Fruit fly (Drosophila melanogaster): ENCODE results near the gene mex1.

Gene mex1

DNA sequence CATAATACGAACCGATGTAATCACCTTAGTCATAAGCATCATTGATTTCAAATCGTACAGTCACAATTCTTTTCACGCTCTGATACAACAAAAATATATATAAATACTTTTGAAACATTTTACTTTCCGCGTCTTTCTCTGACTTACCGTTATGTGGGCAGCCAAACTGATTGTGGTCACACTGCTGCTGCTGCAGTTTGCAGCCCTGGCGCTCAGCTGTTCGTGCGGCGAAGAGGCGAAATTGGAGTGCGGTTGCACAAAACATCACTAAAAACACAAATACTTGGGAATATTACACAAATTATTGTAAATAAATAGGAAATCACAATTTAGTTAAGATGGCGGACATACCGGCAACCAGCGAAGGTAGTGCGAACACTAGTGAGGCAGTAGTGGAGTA lies 10.0 kb downstream of the mex1 start, which contains the start of the genes gdl and gdl-ORF39:
gdl (plus strand) TSS at position 48 of the 400 bp plus-strand sequence.
gdl-ORF39 (plus strand) TSS at position 48 of the 400 bp plus-strand sequence.
- TF ChIP-seq toe (GFP tag; optimal IDR thresholded peaks at IDR 0.05): no peak
- peak; percentile 54 for TF ChIP-seq Mnt (GFP tag; optimal IDR thresholded peaks at IDR 0.05)
- TF ChIP-seq bab1 (GFP tag; optimal IDR thresholded peaks at IDR 0.05): peak; percentile 54
- TF ChIP-seq CG7045 (GFP tag; optimal IDR thresholded peaks at IDR 0.05): no peak
- TF ChIP-seq Crg-1 (GFP tag; optimal IDR thresholded peaks at IDR 0.05): no peak

DNA sequence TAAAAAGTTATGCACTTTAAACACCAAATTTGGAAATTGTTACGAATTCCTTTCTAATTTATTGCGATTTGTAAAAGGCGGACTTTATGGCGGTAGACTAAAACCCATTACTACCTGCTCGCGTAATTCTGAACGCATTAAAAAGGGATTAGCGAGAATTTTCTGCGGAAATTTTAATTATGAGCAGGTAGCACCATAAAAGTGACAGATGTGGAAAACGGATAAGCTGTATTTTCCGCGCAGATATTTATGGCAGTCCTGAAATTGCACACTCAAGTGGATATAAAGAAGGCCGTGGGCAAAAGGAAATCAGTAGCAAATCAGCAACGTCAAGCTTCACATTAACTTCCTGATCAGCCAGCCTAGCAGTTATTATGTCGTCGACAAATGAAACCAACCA lies 10.6 kb downstream of the mex1 start, which contains the start of gene Z600:
Z600 (plus strand) TSS at position 312 of the 400 bp plus-strand sequence.
- TF ChIP-seq Mnt (GFP tag; optimal IDR thresholded peaks at IDR 0.05) (no peak), CG12768 (GFP tag; optimal IDR thresholded peaks at IDR 0.05) (no peak), tj (GFP tag; optimal IDR thresholded peaks at IDR 0.05) (no peak), pad (GFP tag; optimal IDR thresholded peaks at IDR 0.05) (no peak), ovo (GFP tag; optimal IDR thresholded peaks at IDR 0.05) (no peak), bab1 (GFP tag; optimal IDR thresholded peaks at IDR 0.05) (no peak), CG1620 (GFP tag; optimal IDR thresholded peaks at IDR 0.05) (no peak), CG7045 (GFP tag; optimal IDR thresholded peaks at IDR 0.05) (no peak), Clk (GFP tag; optimal IDR thresholded peaks at IDR 0.05) (no peak), CG5204 (GFP tag; optimal IDR thresholded peaks at IDR 0.05) (no peak), cic (GFP tag; optimal IDR thresholded peaks at IDR 0.05) (no peak), Hr96 (GFP tag; optimal IDR thresholded peaks at IDR 0.05) (no peak), CG33017 (tag; optimal IDR thresholded peaks at IDR 0.05) (no peak), Crg-1 (GFP tag; optimal IDR thresholded peaks at IDR 0.05) (no peak), toe (GFP tag; optimal IDR thresholded peaks at IDR 0.05) (no peak)

DNA sequence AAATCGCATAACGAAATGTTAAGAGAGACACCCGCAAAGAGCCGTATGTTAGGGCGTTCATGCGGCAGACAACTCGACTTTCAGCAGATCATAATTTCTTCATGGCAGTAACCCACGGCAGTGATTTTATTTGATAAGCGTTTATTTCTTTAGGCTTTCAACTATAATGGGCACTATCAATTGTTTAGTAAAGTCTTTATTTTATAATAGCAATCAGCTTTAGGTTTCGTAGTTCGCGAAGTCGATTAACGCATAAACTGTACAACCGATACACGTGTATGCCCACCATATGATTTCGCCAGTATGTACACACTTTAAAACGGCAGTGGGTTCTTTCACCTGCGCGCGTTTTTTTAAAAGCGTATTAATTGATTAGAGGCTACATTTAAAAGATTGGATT lies 11.2 kb downstream of the mex1 start, which contains the start of gene CG7841:
CG7841 (minus strand) TSS at position 20 of the 400 bp plus-strand sequence.
- TF ChIP-seq CG1620 (GFP tag; optimal IDR thresholded peaks at IDR 0.05) (peak; percentile 90), ovo (GFP tag; optimal IDR thresholded peaks at IDR 0.05) (peak; percentile 91), Mnt (GFP tag; optimal IDR thresholded peaks at IDR 0.05) (peak; percentile 99), cic (GFP tag; optimal IDR thresholded peaks at IDR 0.05) (peak; percentile 87), Crg-1 (GFP tag; optimal IDR thresholded peaks at IDR 0.05) (peak; percentile 95), CG7045 (GFP tag; optimal IDR thresholded peaks at IDR 0.05) (peak; percentile 99), tj (GFP tag; optimal IDR thresholded peaks at IDR 0.05) (peak; percentile 89), pad (GFP tag; optimal IDR thresholded peaks at IDR 0.05) (peak; percentile 90), toe (GFP tag; optimal IDR thresholded peaks at IDR 0.05) (no peak), CG12768 (GFP tag; optimal IDR thresholded peaks at IDR 0.05) (peak; percentile 99), CG33017 (tag; optimal IDR thresholded peaks at IDR 0.05) (peak; percentile 99), cnc (optimal IDR thresholded peaks at IDR 0.05) (no peak), Hr96 (GFP tag; optimal IDR thresholded peaks at IDR 0.05) (peak; percentile 98), CG11617 (GFP tag; optimal IDR thresholded peaks at IDR 0.05) (peak; percentile 99), CG14711 (tag; optimal IDR thresholded peaks at IDR 0.05) (peak; percentile 97), CG5204 (GFP tag; optimal IDR thresholded peaks at IDR 0.05) (no peak), CG7101 (tag; optimal IDR thresholded peaks at IDR 0.05) (peak; percentile 99), kay (GFP tag; ENCODE audit: borderline replicate concordance) (peak; percentile 98), bab1 (GFP tag; optimal IDR thresholded peaks at IDR 0.05) (peak; percentile 99), Clk (GFP tag; optimal IDR thresholded peaks at IDR 0.05) (peak; percentile 96)

DNA sequence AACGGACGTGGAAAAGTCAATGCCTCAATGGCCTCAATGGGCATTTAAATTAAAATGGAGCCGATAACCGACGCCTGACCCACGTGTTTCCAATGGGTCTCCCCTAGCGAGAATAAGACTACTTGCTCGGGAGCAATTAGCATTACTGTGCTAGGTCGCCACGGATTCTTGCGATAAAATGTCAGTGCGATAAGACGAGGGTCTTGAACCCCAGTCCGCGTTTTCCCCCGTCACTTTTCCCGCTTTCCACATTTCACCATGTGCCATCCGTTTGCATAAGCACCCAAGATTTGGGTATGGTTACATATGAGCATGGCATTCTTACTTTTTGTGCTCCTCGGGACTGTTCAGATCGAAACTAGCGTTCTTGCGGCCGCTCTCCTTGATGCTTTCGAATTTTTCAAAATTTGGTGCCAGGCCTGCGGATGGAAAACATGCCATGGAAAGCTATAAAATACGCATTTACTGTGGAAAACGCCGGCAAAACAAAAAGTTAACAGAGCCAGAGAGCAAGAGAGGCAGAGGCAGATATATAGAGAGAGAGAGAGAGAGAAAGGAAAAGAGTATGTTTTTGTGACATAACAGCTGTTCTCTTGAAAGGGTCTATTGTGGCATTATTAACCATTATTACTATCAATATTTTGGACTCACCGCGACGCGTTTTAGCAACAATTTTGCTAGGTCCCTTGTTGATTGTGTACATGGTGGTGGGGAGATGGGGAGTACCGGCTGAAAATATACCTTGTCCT lies 12.1 kb downstream of the mex1 start:
- no peak for TF ChIP-seq CG7101 (tag; optimal IDR thresholded peaks at IDR 0.05)
- no peak for TF ChIP-seq tj (GFP tag; optimal IDR thresholded peaks at IDR 0.05)

DNA sequence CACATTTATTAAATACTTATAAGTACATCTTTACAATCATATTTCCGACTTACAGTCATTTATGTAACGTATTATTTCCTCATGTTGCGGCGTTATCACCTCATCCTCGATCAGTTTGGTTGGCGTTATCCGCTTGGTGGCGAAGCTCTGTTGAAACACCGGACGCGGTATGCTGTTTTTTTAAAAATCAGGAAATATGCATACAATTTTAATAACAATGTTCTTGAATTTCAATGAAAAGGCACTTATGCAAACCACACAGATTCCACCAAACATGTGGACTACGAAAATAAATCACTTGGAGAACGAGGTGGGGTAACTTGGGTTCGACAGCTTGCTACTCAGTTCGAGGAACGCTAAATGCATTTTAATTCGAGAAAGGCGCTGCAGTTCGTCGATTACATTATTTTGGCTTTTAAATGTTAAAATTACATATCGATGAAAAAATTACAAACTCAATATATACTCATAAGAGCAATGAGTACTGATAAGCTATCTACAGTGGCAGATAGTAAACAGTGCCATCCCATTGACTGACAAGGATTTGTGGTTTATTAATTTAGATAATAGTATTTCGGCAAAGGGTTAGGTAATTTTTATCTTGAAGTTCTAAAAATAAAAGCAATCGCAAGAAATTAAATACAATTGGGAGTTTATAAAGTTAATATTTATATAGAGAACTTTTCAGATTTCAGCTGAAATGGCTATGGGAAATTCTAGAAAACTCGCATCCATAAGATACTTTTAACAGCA lies 13.0 kb downstream of the mex1 start:
- TF ChIP-seq Hr96 (GFP tag; optimal IDR thresholded peaks at IDR 0.05) (no peak), kay (GFP tag; ENCODE audit: borderline replicate concordance) (no peak), CG1620 (GFP tag; optimal IDR thresholded peaks at IDR 0.05) (no peak), cic (GFP tag; optimal IDR thresholded peaks at IDR 0.05) (peak; percentile 53), bab1 (GFP tag; optimal IDR thresholded peaks at IDR 0.05) (no peak), CG5204 (GFP tag; optimal IDR thresholded peaks at IDR 0.05) (no peak), cnc (optimal IDR thresholded peaks at IDR 0.05) (no peak), CG7045 (GFP tag; optimal IDR thresholded peaks at IDR 0.05) (no peak)

DNA sequence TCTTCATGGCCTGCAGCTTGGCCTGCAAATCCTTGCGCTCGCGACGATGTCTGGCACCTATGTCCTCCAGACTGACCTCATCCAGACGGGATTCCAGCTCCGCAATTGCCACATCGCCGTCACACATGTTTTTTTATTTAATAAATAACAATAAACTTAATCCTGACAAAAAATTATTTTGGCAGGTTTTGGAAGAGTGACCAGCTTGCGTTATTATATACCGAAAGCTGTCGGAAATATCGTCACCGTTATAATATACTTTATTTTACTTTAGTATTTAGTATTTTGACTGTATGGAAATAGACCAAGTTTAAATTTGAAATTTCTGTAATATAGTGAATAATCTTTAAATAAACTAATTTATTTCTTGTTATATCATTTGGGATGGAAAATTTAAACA lies 14.7 kb downstream of the mex1 start, which contains the start of gene CG7857:
CG7857 (minus strand) TSS at position 208 of the 400 bp plus-strand sequence.
- TF ChIP-seq pad (GFP tag; optimal IDR thresholded peaks at IDR 0.05) (no peak), CG33017 (tag; optimal IDR thresholded peaks at IDR 0.05) (no peak), CG14711 (tag; optimal IDR thresholded peaks at IDR 0.05) (no peak), ovo (GFP tag; optimal IDR thresholded peaks at IDR 0.05) (no peak), cnc (optimal IDR thresholded peaks at IDR 0.05) (no peak), Mnt (GFP tag; optimal IDR thresholded peaks at IDR 0.05) (no peak), CG1620 (GFP tag; optimal IDR thresholded peaks at IDR 0.05) (no peak), Clk (GFP tag; optimal IDR thresholded peaks at IDR 0.05) (no peak), CG7045 (GFP tag; optimal IDR thresholded peaks at IDR 0.05) (no peak), kay (GFP tag; ENCODE audit: borderline replicate concordance) (no peak), CG5204 (GFP tag; optimal IDR thresholded peaks at IDR 0.05) (no peak), Hr96 (GFP tag; optimal IDR thresholded peaks at IDR 0.05) (no peak), tj (GFP tag; optimal IDR thresholded peaks at IDR 0.05) (no peak), toe (GFP tag; optimal IDR thresholded peaks at IDR 0.05) (no peak), CG11617 (GFP tag; optimal IDR thresholded peaks at IDR 0.05) (no peak), bab1 (GFP tag; optimal IDR thresholded peaks at IDR 0.05) (no peak), CG7101 (tag; optimal IDR thresholded peaks at IDR 0.05) (no peak), Crg-1 (GFP tag; optimal IDR thresholded peaks at IDR 0.05) (no peak)
